Worm (Caenorhabditis elegans): ENCODE measurements around the gene F53F1.3.

DNA sequence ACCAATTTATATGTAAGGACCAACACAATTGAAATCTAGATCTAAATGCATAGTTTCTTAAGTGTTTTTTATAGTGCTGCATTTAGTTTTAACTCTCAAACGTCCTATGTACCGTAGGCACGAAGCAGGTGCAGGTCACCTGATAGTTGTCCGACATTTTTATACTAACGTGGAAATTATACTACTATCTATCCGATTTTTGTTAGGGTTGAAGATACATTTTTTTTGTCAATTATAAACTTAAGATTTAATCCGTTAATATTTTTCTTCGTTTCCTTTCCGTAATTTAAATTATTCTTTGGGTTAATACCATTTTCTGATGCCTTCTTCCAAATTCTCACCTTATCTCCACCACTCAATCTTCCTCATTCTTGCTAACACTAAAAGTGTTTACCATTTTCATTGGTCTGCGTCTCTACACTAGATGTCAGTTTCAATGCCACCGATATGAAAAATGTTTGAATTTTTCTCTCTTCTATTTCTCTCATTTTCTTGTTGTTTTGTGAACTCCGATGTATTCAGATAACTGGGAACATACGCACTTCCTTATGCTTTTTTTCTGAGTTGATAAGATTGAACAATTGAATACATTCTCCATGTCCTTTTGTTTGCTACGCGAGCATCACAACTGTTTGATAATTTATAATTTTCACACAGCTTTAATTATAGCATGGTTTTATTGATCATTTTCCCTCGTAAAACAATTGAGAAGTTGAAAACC lies 37.3 kb downstream of the F53F1.3 start, which contains the start of gene Y2H9A.4:
- TF ChIP-seq lin-35 (GFP tag; optimal IDR thresholded peaks at IDR 0.05) (no peak), efl-1 (optimal IDR thresholded peaks at IDR 0.05) (peak in 1 of 2 experiments; percentile 4), efl-1 (GFP tag; optimal IDR thresholded peaks at IDR 0.05 in 1 of 2) (no peak), rnt-1 (tag; optimal IDR thresholded peaks at IDR 0.05) (peak; percentile 13), nhr-20 (tag; optimal IDR thresholded peaks at IDR 0.05) (peak; percentile 46), nhr-77 (tag; optimal IDR thresholded peaks at IDR 0.05) (no peak), alr-1 (tag; optimal IDR thresholded peaks at IDR 0.05; ENCODE audit: borderline replicate concordance) (no peak), unc-30 (tag; optimal IDR thresholded peaks at IDR 0.05) (no peak), dpl-1 (GFP tag; optimal IDR thresholded peaks at IDR 0.05) (no peak), ceh-82 (tag; optimal IDR thresholded peaks at IDR 0.05) (no peak)
